Worm (Caenorhabditis elegans) whole organism, L1 larva: ENCODE measurements around the gene ipla-7.

ENCODE experiments used
- Y116A8C.19 ChIP-seq: sonication (generic microtip); optimal IDR thresholded peaks from 2 replicates; lab custom pipeline; 2016; ENCODE audit warnings: missing compliant biosample characterization, missing genetic modification characterization, borderline replicate concordance
- aha-1 ChIP-seq: fragments of 150-350 bp; optimal IDR thresholded peaks from 2 replicates; lab custom pipeline; 2014; ENCODE audit warnings: missing biosample characterization, missing genetic modification characterization
- grh-1 ChIP-seq: fragments of 200-800 bp; sonication (Bioruptor generic); IDR thresholded peaks from 2 replicates; pipeline ENCODE4 v1.3.6; 2022; ENCODE audit warnings: missing genetic modification reagents, missing genetic modification characterization, missing compliant biosample characterization
- hlh-4 ChIP-seq: sonication (generic microtip); optimal IDR thresholded peaks from 2 replicates; lab custom pipeline; 2016; ENCODE audit warnings: mild to moderate bottlenecking, missing genetic modification characterization, missing compliant biosample characterization
- isw-1 ChIP-seq: fragments of 200-800 bp; sonication (Bioruptor generic); IDR thresholded peaks from 2 replicates; pipeline ENCODE4 v1.3.6; 2022; ENCODE audit warnings: missing genetic modification characterization, missing compliant biosample characterization
- lin-15B ChIP-seq: fragments of 150-350 bp; sonication (generic microtip); optimal IDR thresholded peaks from 3 replicates; lab custom pipeline; 2014; ENCODE audit warnings: missing biosample characterization, missing genetic modification characterization
- lin-39 ChIP-seq: fragments of 150-350 bp; optimal IDR thresholded peaks from 2 replicates; lab custom pipeline; 2014; ENCODE audit warnings: missing biosample characterization, missing genetic modification reagents, missing genetic modification characterization
- nhr-85 ChIP-seq: sonication (generic microtip); peaks from one replicate; lab custom pipeline; 2016; ENCODE audit warnings: missing genetic modification characterization, inconsistent platforms, missing compliant biosample characterization
- snu-23 ChIP-seq: sonication (generic microtip); optimal IDR thresholded peaks from 2 replicates; lab custom pipeline; 2016; ENCODE audit warnings: missing genetic modification characterization, missing compliant biosample characterization
- sox-4 ChIP-seq: sonication (generic microtip); optimal IDR thresholded peaks from 2 replicates; lab custom pipeline; 2016; ENCODE audit warnings: missing genetic modification characterization, missing compliant biosample characterization
- tlp-1 ChIP-seq: fragments of 150-350 bp; optimal IDR thresholded peaks from 2 replicates; lab custom pipeline; 2014; ENCODE audit warnings: missing biosample characterization, missing genetic modification characterization
- unc-130 ChIP-seq: fragments of 150-350 bp; optimal IDR thresholded peaks from 2 replicates; lab custom pipeline; 2017; ENCODE audit warnings: missing biosample characterization, missing genetic modification characterization, inconsistent platforms
- unc-30 ChIP-seq: sonication (generic microtip); optimal IDR thresholded peaks from 2 replicates; lab custom pipeline; 2017; ENCODE audit warnings: missing biosample characterization, missing genetic modification characterization

The ipla-7 gene

ce11 chrIV:10006792-10007191 lies 55.9 kb downstream of the ipla-7 start, which contains the start of gene C47E12.13:
TSS of gene C47E12.13 (minus strand) at chrIV:10006892.
- no peak for TF ChIP-seq tlp-1
- no peak for TF ChIP-seq unc-30 (tag; lab: Kevin White, UChicago)
- TF ChIP-seq aha-1 (tag; lab: Kevin White, UChicago), result no peak
- no peak for TF ChIP-seq lin-15B (tag; lab: Kevin White, UChicago)
- no peak for TF ChIP-seq nhr-85 (tag; lab: Kevin White, UChicago)
- no peak for TF ChIP-seq snu-23 (GFP tag; lab: Kevin White, UChicago)
- no peak for TF ChIP-seq unc-130 (tag; lab: Kevin White, UChicago)
- no peak for TF ChIP-seq Y116A8C.19
- no peak for TF ChIP-seq lin-39 (tag; lab: Kevin White, UChicago)
- TF ChIP-seq isw-1 (GFP tag; lab: Robert Waterston, UW), result no peak
- TF ChIP-seq grh-1 (GFP tag; lab: Robert Waterston, UW), result no peak
- TF ChIP-seq sox-4, result no peak
- no peak for TF ChIP-seq hlh-4 (tag; lab: Kevin White, UChicago)
